Worm (Caenorhabditis elegans) whole organism, young adult: Measurements from ENCODE around the gene F39F10.2.

Experiments used
- F49E8.2 ChIP-seq: sonication (generic microtip); optimal IDR thresholded peaks from 3 replicates; lab custom pipeline; 2017; ENCODE audit warnings: missing genetic modification characterization, mild to moderate bottlenecking, missing compliant biosample characterization, antibody characterized with exemption, moderate library complexity; ENCODE audit not compliant: insufficient read depth
- F52B5.7 ChIP-seq: sonication (generic microtip); optimal IDR thresholded peaks from 2 replicates; lab custom pipeline; 2016; ENCODE audit warnings: mild to moderate bottlenecking, missing genetic modification characterization, missing compliant biosample characterization
- ceh-27 ChIP-seq: fragments of 200-800 bp; sonication (Bioruptor generic); optimal IDR thresholded peaks from 2 replicates; lab custom pipeline; 2018; ENCODE audit warnings: mild to moderate bottlenecking, missing genetic modification characterization, moderate library complexity, missing compliant biosample characterization
- let-526 ChIP-seq: fragments of 200-800 bp; sonication (Bioruptor generic); IDR thresholded peaks from 2 replicates; pipeline ENCODE4 v1.3.6; 2022; ENCODE audit warnings: missing genetic modification reagents, missing genetic modification characterization, missing compliant biosample characterization
- madf-8 ChIP-seq: fragments of 200-800 bp; sonication (Bioruptor generic); conservative IDR thresholded peaks from 2 replicates; pipeline ENCODE4 v1.3.6; 2022; ENCODE audit warnings: missing genetic modification reagents, missing genetic modification characterization, missing compliant biosample characterization
- nhr-179 ChIP-seq: sonication (generic microtip); optimal IDR thresholded peaks from 2 replicates; lab custom pipeline; 2016; ENCODE audit warnings: mild to moderate bottlenecking, missing genetic modification characterization, missing compliant biosample characterization
- nhr-27 ChIP-seq: fragments of 200-800 bp; sonication (Bioruptor generic); optimal IDR thresholded peaks from 2 replicates; lab custom pipeline; 2018; ENCODE audit warnings: mild to moderate bottlenecking, missing genetic modification characterization, moderate library complexity, missing compliant biosample characterization
- nhr-90 ChIP-seq: sonication (generic microtip); optimal IDR thresholded peaks from 2 replicates; lab custom pipeline; 2016; ENCODE audit warnings: missing genotype, mild to moderate bottlenecking, missing genetic modification characterization, missing compliant biosample characterization
- rec-8 ChIP-seq, 2 experiments: sonication (generic microtip); optimal IDR thresholded peaks; 2 replicates each; lab custom pipeline; 2016; ENCODE audit warnings: mild to moderate bottlenecking in 2 of 2, missing genetic modification characterization in 2 of 2, missing genetic modification reagents in 2 of 2, missing genotype in 2 of 2, missing biosample characterization in 1 of 2, missing compliant biosample characterization in 1 of 2, moderate library complexity in 1 of 2
- ztf-22 ChIP-seq: fragments of 200-800 bp; sonication (Bioruptor generic); optimal IDR thresholded peaks from 2 replicates; lab custom pipeline; 2018; ENCODE audit warnings: mild to moderate bottlenecking, missing genetic modification characterization, moderate library complexity, missing compliant biosample characterization

- TF ChIP-seq ceh-27 (GFP tag; lab: Kevin White, UChicago) (no peak), madf-8 (GFP tag; lab: Robert Waterston, UW) (no peak), ztf-22 (GFP tag; lab: Kevin White, UChicago) (no peak), nhr-27 (tag; lab: Kevin White, UChicago) (no peak), let-526 (no peak), nhr-179 (tag; lab: Kevin White, UChicago) (no peak), nhr-90 (tag; lab: Kevin White, UChicago) (no peak), rec-8 (tag; optimal IDR thresholded peaks at IDR 0.05; lab: Kevin White, UChicago) (no peak), F49E8.2 (no peak), F52B5.7 (no peak)
Measured at ce11 chrX:16891683-16892082, 3.0 kb upstream of the F39F10.2 start, which contains the start of gene F39F10.3.
